Worm (Caenorhabditis elegans) whole organism, midembryonic: ENCODE data around the gene dmsr-10.

Source experiments
- T22C8.4 ChIP-seq: fragments of 200-800 bp; sonication (Bioruptor generic); IDR thresholded peaks from 2 replicates; pipeline ENCODE4 v1.3.6; 2022; ENCODE audit warnings: missing genetic modification characterization, missing compliant biosample characterization
- cog-1 ChIP-seq: sonication (generic microtip); optimal IDR thresholded peaks from 2 replicates; lab custom pipeline; 2016; ENCODE audit warnings: missing genetic modification characterization, missing compliant biosample characterization
- flt-1 ChIP-seq: fragments of 200-800 bp; sonication (Bioruptor generic); IDR thresholded peaks from 2 replicates; pipeline ENCODE4 v1.3.6; 2022; ENCODE audit warnings: missing genetic modification characterization, missing compliant biosample characterization
- klf-2 ChIP-seq: fragments of 200-800 bp; sonication (Bioruptor generic); conservative IDR thresholded peaks from 2 replicates; pipeline ENCODE4 v1.3.6; 2022; ENCODE audit warnings: missing genetic modification reagents, missing genetic modification characterization, missing compliant biosample characterization
- med-1 ChIP-seq: sonication (generic microtip); optimal IDR thresholded peaks from 2 replicates; lab custom pipeline; 2017; ENCODE audit warnings: missing genetic modification characterization, mild to moderate bottlenecking, missing compliant biosample characterization, antibody characterized with exemption, missing genetic modification reagents; ENCODE audit not compliant: insufficient read depth
- ref-1 ChIP-seq: fragments of 200-800 bp; sonication (Bioruptor generic); conservative IDR thresholded peaks from 2 replicates; pipeline ENCODE4 v1.3.6; 2022; ENCODE audit warnings: missing genetic modification reagents, missing genetic modification characterization, missing compliant biosample characterization
- tab-1 ChIP-seq: fragments of 200-800 bp; sonication (Bioruptor generic); IDR thresholded peaks from 2 replicates; pipeline ENCODE4 v1.3.6; 2022; ENCODE audit warnings: missing genetic modification characterization, missing compliant biosample characterization
- ztf-23 ChIP-seq: fragments of 200-800 bp; sonication (Bioruptor generic); IDR thresholded peaks from 2 replicates; pipeline ENCODE4 v1.3.6; 2022; ENCODE audit warnings: missing genetic modification reagents, missing genetic modification characterization, missing compliant biosample characterization
- ztf-29 ChIP-seq: fragments of 200-800 bp; sonication (Bioruptor generic); IDR thresholded peaks from 2 replicates; pipeline ENCODE4 v1.3.6; 2022; ENCODE audit warnings: missing genetic modification reagents, missing genetic modification characterization, missing compliant biosample characterization

ce11 chrV:6801850-6802249, at the start of gene dmsr-10:
- no peak for TF ChIP-seq klf-2 (GFP tag; lab: Robert Waterston, UW)
- TF ChIP-seq cog-1 (tag; lab: Kevin White, UChicago) = no peak
- no peak for TF ChIP-seq tab-1 (GFP tag; lab: Robert Waterston, UW)
- TF ChIP-seq ztf-29 (GFP tag; lab: Robert Waterston, UW) = no peak
- TF ChIP-seq med-1 (GFP tag; lab: Kevin White, UChicago) = no peak
- TF ChIP-seq ref-1 (GFP tag; lab: Robert Waterston, UW) = no peak
- no peak for TF ChIP-seq flt-1 (GFP tag; lab: Robert Waterston, UW)
- no peak for TF ChIP-seq ztf-23 (GFP tag; lab: Robert Waterston, UW)
- no peak for TF ChIP-seq T22C8.4
